Worm (Caenorhabditis elegans): Measurements from ENCODE around the gene K02F6.3.

- no peak for TF ChIP-seq tbx-7 (tag; optimal IDR thresholded peaks at IDR 0.05)
- no peak for TF ChIP-seq odd-2 (tag; optimal IDR thresholded peaks at IDR 0.05)
- no peak for TF ChIP-seq sox-4 (tag; optimal IDR thresholded peaks at IDR 0.05)
Observed at ce11 chrII:2538194-2538593, 7.8 kb upstream of the K02F6.3 start, which contains the start of gene K02F6.4.
